Fruit fly (Drosophila melanogaster): ENCODE results near the gene beat-IV.

beat-IV gene

dm6 chr3R:23557244-23557643 is at the start of gene beat-IV:
TSS of gene beat-IV (plus strand) at chr3R:23557412.
- TF ChIP-seq Blimp-1 (GFP tag; optimal IDR thresholded peaks at IDR 0.05) (no peak), cyc (GFP tag; optimal IDR thresholded peaks at IDR 0.05) (no peak), CG3032 (tag; optimal IDR thresholded peaks at IDR 0.05) (no peak), Ets96B (tag; optimal IDR thresholded peaks at IDR 0.05) (no peak), Sox15 (GFP tag; optimal IDR thresholded peaks at IDR 0.05) (no peak), Hr4 (GFP tag; optimal IDR thresholded peaks at IDR 0.05) (no peak), Eip75B (GFP tag; optimal IDR thresholded peaks at IDR 0.05) (no peak), svp (GFP tag) (no peak), fd85E (GFP tag; optimal IDR thresholded peaks at IDR 0.05) (no peak), CG6792 (GFP tag; optimal IDR thresholded peaks at IDR 0.05) (no peak), acj6 (GFP tag; optimal IDR thresholded peaks at IDR 0.05) (no peak), CG6163 (GFP tag; IDR thresholded peaks at IDR 0.05) (no peak), CG8632 (GFP tag; optimal IDR thresholded peaks at IDR 0.05) (no peak), CG3919 (GFP tag; optimal IDR thresholded peaks at IDR 0.05) (no peak), Hr38 (GFP tag; optimal IDR thresholded peaks at IDR 0.05) (no peak), CG1621 (tag; optimal IDR thresholded peaks at IDR 0.05) (no peak)

DNA sequence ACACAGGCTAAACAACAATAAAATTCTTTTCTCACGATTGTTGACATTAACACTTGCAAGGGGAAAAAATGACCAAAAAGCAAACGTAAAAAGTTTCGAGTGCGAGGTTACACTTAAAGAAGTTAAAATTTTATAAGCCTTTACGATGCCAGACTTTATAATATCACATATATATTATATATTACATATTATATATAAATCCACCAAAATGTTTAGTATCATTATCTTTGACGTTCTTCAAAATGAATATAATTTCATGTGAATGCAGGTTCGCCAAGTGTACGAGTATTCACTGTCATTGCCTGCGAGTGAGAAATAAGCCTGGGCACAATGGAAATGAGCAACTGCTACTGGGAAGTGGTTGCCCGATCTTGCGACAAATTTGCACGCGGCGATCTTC is 48.9 kb upstream of the beat-IV start:
- TF ChIP-seq Lpt (GFP tag; optimal IDR thresholded peaks at IDR 0.05) (peak; percentile 4), Blimp-1 (GFP tag; optimal IDR thresholded peaks at IDR 0.05) (peak; percentile 55), fkh (GFP tag; optimal IDR thresholded peaks at IDR 0.05) (no peak), Eip78C (GFP tag) (peak; percentile 90), vri (GFP tag; optimal IDR thresholded peaks at IDR 0.05) (peak; percentile 53), Hr39 (GFP tag; optimal IDR thresholded peaks at IDR 0.05) (peak; percentile 33), CG11294 (GFP tag; IDR thresholded peaks at IDR 0.05) (no peak), Ets96B (tag; optimal IDR thresholded peaks at IDR 0.05) (peak; percentile 78), CG1621 (tag; optimal IDR thresholded peaks at IDR 0.05) (peak; percentile 36), Gug (GFP tag; IDR thresholded peaks at IDR 0.05) (no peak), cyc (GFP tag; optimal IDR thresholded peaks at IDR 0.05) (peak; percentile 57), fd85E (GFP tag; optimal IDR thresholded peaks at IDR 0.05) (no peak), CG9139 (GFP tag; optimal IDR thresholded peaks at IDR 0.05) (peak; percentile 60), CG6854 (GFP tag; optimal IDR thresholded peaks at IDR 0.05) (peak; percentile 71), svp (GFP tag) (peak; percentile 91), CG6792 (GFP tag; optimal IDR thresholded peaks at IDR 0.05) (peak; percentile 79), CG6163 (GFP tag; IDR thresholded peaks at IDR 0.05) (peak; percentile 76), CG4318 (GFP tag; optimal IDR thresholded peaks at IDR 0.05) (no peak), CG10669 (GFP tag; optimal IDR thresholded peaks at IDR 0.05) (peak; percentile 70), CG10631 (GFP tag; optimal IDR thresholded peaks at IDR 0.05) (peak; percentile 79), CG31627 (GFP tag; optimal IDR thresholded peaks at IDR 0.05) (peak; percentile 47), Eip75B (GFP tag; optimal IDR thresholded peaks at IDR 0.05) (peak; percentile 31), dsx (GFP tag; optimal IDR thresholded peaks at IDR 0.05; ENCODE audit: poor library complexity, severe bottlenecking) (peak; percentile 24), ss (GFP tag; optimal IDR thresholded peaks at IDR 0.05) (peak; percentile 53 to 71), topi (GFP tag; optimal IDR thresholded peaks at IDR 0.05) (peak; percentile 67), CG3919 (GFP tag; optimal IDR thresholded peaks at IDR 0.05) (peak; percentile 65), Met (GFP tag; optimal IDR thresholded peaks at IDR 0.05) (peak; percentile 70), Hr38 (GFP tag; optimal IDR thresholded peaks at IDR 0.05) (no peak), OdsH (GFP tag; optimal IDR thresholded peaks at IDR 0.05) (peak; percentile 72), eg (GFP tag; IDR thresholded peaks at IDR 0.05) (peak; percentile 51; the same call in 2 of the 3 replicates), CG8632 (GFP tag; optimal IDR thresholded peaks at IDR 0.05) (peak; percentile 84), Ets21C (GFP tag; optimal IDR thresholded peaks at IDR 0.05) (no peak), Hr4 (GFP tag; optimal IDR thresholded peaks at IDR 0.05) (no peak), Eip93F (GFP tag; optimal IDR thresholded peaks at IDR 0.05) (peak; percentile 40), pdm3 (GFP tag; optimal IDR thresholded peaks at IDR 0.05) (peak; percentile 34), CG6276 (GFP tag; optimal IDR thresholded peaks at IDR 0.05) (no peak), Sox102F (GFP tag; optimal IDR thresholded peaks at IDR 0.05) (peak; percentile 68), CG11902 (GFP tag; optimal IDR thresholded peaks at IDR 0.05) (peak; percentile 61), Sox14 (GFP tag; optimal IDR thresholded peaks at IDR 0.05) (peak; percentile 24), CG3032 (tag; optimal IDR thresholded peaks at IDR 0.05) (peak; percentile 64), achi (GFP tag; optimal IDR thresholded peaks at IDR 0.05) (peak; percentile 75), spab (GFP tag; optimal IDR thresholded peaks at IDR 0.05) (peak; percentile 58), CG34406 (GFP tag; optimal IDR thresholded peaks at IDR 0.05) (peak; percentile 89), CG6808 (GFP tag; optimal IDR thresholded peaks at IDR 0.05) (peak; percentile 49), fd59A (GFP tag; optimal IDR thresholded peaks at IDR 0.05) (peak; percentile 47), CG15336 (GFP tag; IDR thresholded peaks at IDR 0.05) (peak; percentile 38; the same call in 1 of the 2 replicates)

Data from whole organism, prepupa.